4 fruit fly cellular contexts compared by ENCODE assay signal in genomic region chr3R:20558106-20558489, dm6.
TF ChIP-seq lines count a peak whose summit lies in the region.

No protein-coding gene starts in this region.

- TF ChIP-seq CTCF in whole organism, embryonic (GFP tag; optimal IDR thresholded peaks at IDR 0.05; lab: Kevin White, UChicago): no peak

TF ChIP-seq in whole organism, adult, 20 proteins besides CTCF, POLR2A, EP300 and RAD21:
- TF ChIP-seq cic (GFP tag; optimal IDR thresholded peaks at IDR 0.05; lab: Kevin White, UChicago) (no peak), CG7101 (tag; optimal IDR thresholded peaks at IDR 0.05; lab: Kevin White, UChicago) (peak; percentile 40), cnc (optimal IDR thresholded peaks at IDR 0.05; lab: Kevin White, UChicago) (no peak), tj (GFP tag; optimal IDR thresholded peaks at IDR 0.05; lab: Kevin White, UChicago) (no peak), Mnt (GFP tag; optimal IDR thresholded peaks at IDR 0.05; lab: Kevin White, UChicago) (no peak), Crg-1 (GFP tag; optimal IDR thresholded peaks at IDR 0.05; lab: Kevin White, UChicago) (no peak), ovo (GFP tag; optimal IDR thresholded peaks at IDR 0.05; lab: Kevin White, UChicago) (no peak), bab1 (GFP tag; optimal IDR thresholded peaks at IDR 0.05; lab: Kevin White, UChicago) (peak; percentile 8), CG33017 (tag; optimal IDR thresholded peaks at IDR 0.05; lab: Kevin White, UChicago) (no peak), pad (GFP tag; optimal IDR thresholded peaks at IDR 0.05; lab: Kevin White, UChicago) (no peak), CG7045 (GFP tag; optimal IDR thresholded peaks at IDR 0.05; lab: Kevin White, UChicago) (no peak), Clk (GFP tag; optimal IDR thresholded peaks at IDR 0.05; lab: Kevin White, UChicago) (no peak), kay (GFP tag; lab: Kevin White, UChicago; ENCODE audit: borderline replicate concordance) (no peak), toe (GFP tag; optimal IDR thresholded peaks at IDR 0.05; lab: Kevin White, UChicago) (no peak), CG1620 (GFP tag; optimal IDR thresholded peaks at IDR 0.05; lab: Kevin White, UChicago) (peak; percentile 58), Hr96 (GFP tag; optimal IDR thresholded peaks at IDR 0.05; lab: Kevin White, UChicago) (no peak), CG12768 (GFP tag; optimal IDR thresholded peaks at IDR 0.05; lab: Kevin White, UChicago) (peak; percentile 2), CG14711 (tag; optimal IDR thresholded peaks at IDR 0.05; lab: Kevin White, UChicago) (no peak), CG5204 (GFP tag; optimal IDR thresholded peaks at IDR 0.05; lab: Kevin White, UChicago) (no peak), CG11617 (GFP tag; optimal IDR thresholded peaks at IDR 0.05; lab: Kevin White, UChicago) (no peak)

TF ChIP-seq in whole organism, embryonic, 481 proteins besides CTCF, POLR2A, EP300 and RAD21 (continues in another document):
- TF ChIP-seq stwl (tag; optimal IDR thresholded peaks at IDR 0.05; lab: Kevin White, UChicago) (peak; percentile 20), CG2116 (GFP tag; optimal IDR thresholded peaks at IDR 0.05; lab: Kevin White, UChicago) (peak; percentile 3), CG11247 (GFP tag; IDR thresholded peaks at IDR 0.05; lab: Robert Waterston, UW) (peak; percentile 66), D19B (GFP tag; optimal IDR thresholded peaks at IDR 0.05; lab: Kevin White, UChicago) (no peak), Doc3 (GFP tag; IDR thresholded peaks at IDR 0.05; lab: Robert Waterston, UW; ENCODE audit: partially characterized antibody) (peak; percentile 53), lilli (GFP tag; optimal IDR thresholded peaks at IDR 0.05; lab: Kevin White, UChicago) (no peak), CG8290 (GFP tag; optimal IDR thresholded peaks at IDR 0.05; lab: Kevin White, UChicago) (no peak), CG8290 (tag; optimal IDR thresholded peaks at IDR 0.05; lab: Kevin White, UChicago) (peak in 1 of 2 experiments; percentile 79), jigr1 (GFP tag; IDR thresholded peaks at IDR 0.05; lab: Robert Waterston, UW) (no peak), CG16863 (GFP tag; optimal IDR thresholded peaks at IDR 0.05; lab: Kevin White, UChicago) (no peak), Asciz (GFP tag; optimal IDR thresholded peaks at IDR 0.05; lab: Kevin White, UChicago) (no peak), lov (optimal IDR thresholded peaks at IDR 0.05; lab: Kevin White, UChicago) (no peak), lov (GFP tag; IDR thresholded peaks at IDR 0.05; lab: Robert Waterston, UW) (0 out of 3 replicates have a peak, but pooled peaks have one; percentile 7), MESR4 (GFP tag; optimal IDR thresholded peaks at IDR 0.05; lab: Kevin White, UChicago) (peak; percentile 81), knrl (GFP tag; IDR thresholded peaks at IDR 0.05; lab: Robert Waterston, UW; ENCODE audit: partially characterized antibody) (peak; percentile 33; the same call in 1 of the 3 replicates), chif (GFP tag; optimal IDR thresholded peaks at IDR 0.05; lab: Kevin White, UChicago) (peak in 1 of 2 experiments; percentile 1), Mes4 (GFP tag; optimal IDR thresholded peaks at IDR 0.05; lab: Kevin White, UChicago) (no peak), Dp (GFP tag; optimal IDR thresholded peaks at IDR 0.05; lab: Kevin White, UChicago) (peak; percentile 78), BEAF-32 (GFP tag; optimal IDR thresholded peaks at IDR 0.05; lab: Kevin White, UChicago) (peak; percentile 70), gfzf (GFP tag; optimal IDR thresholded peaks at IDR 0.05; lab: Kevin White, UChicago) (peak; percentile 51), row (GFP tag; IDR thresholded peaks at IDR 0.05; lab: Robert Waterston, UW) (peak; percentile 5), Ravus (GFP tag; IDR thresholded peaks at IDR 0.05; lab: Robert Waterston, UW) (no peak), Lhr (GFP tag; optimal IDR thresholded peaks at IDR 0.05; lab: Kevin White, UChicago) (no peak), CG14441 (GFP tag; IDR thresholded peaks at IDR 0.05; lab: Robert Waterston, UW) (peak; percentile 24; the same call in 1 of the 2 replicates)

TF ChIP-seq in whole organism, prepupa, 60 proteins besides CTCF, POLR2A, EP300 and RAD21 (continues in another document):
- TF ChIP-seq CG4318 (GFP tag; optimal IDR thresholded peaks at IDR 0.05; lab: Kevin White, UChicago) (no peak), Hr39 (GFP tag; optimal IDR thresholded peaks at IDR 0.05; lab: Kevin White, UChicago) (no peak), Hr38 (GFP tag; optimal IDR thresholded peaks at IDR 0.05; lab: Kevin White, UChicago) (no peak), Gug (GFP tag; IDR thresholded peaks at IDR 0.05; lab: Robert Waterston, UW) (no peak), spab (GFP tag; optimal IDR thresholded peaks at IDR 0.05; lab: Kevin White, UChicago) (no peak), Ets96B (tag; optimal IDR thresholded peaks at IDR 0.05; lab: Kevin White, UChicago) (no peak), CG16779 (tag; optimal IDR thresholded peaks at IDR 0.05; lab: Kevin White, UChicago) (no peak), Lpt (GFP tag; optimal IDR thresholded peaks at IDR 0.05; lab: Kevin White, UChicago) (no peak), Eip78C (GFP tag; lab: Kevin White, UChicago) (no peak), Smox (GFP tag; optimal IDR thresholded peaks at IDR 0.05; lab: Kevin White, UChicago) (no peak), CG11762 (GFP tag; optimal IDR thresholded peaks at IDR 0.05; lab: Kevin White, UChicago; ENCODE audit: insufficient read depth) (no peak), Met (GFP tag; optimal IDR thresholded peaks at IDR 0.05; lab: Kevin White, UChicago) (peak; percentile 6), Sox15 (GFP tag; optimal IDR thresholded peaks at IDR 0.05; lab: Kevin White, UChicago) (no peak), esn (GFP tag; optimal IDR thresholded peaks at IDR 0.05; lab: Kevin White, UChicago) (peak; percentile 10), svp (GFP tag; lab: Kevin White, UChicago) (peak; percentile 71), Ets21C (GFP tag; optimal IDR thresholded peaks at IDR 0.05; lab: Kevin White, UChicago) (no peak), CG6792 (GFP tag; optimal IDR thresholded peaks at IDR 0.05; lab: Kevin White, UChicago) (no peak), CG31627 (GFP tag; optimal IDR thresholded peaks at IDR 0.05; lab: Kevin White, UChicago) (no peak), eg (GFP tag; IDR thresholded peaks at IDR 0.05; lab: Robert Waterston, UW) (no peak), CG10669 (GFP tag; optimal IDR thresholded peaks at IDR 0.05; lab: Kevin White, UChicago) (no peak), vri (GFP tag; optimal IDR thresholded peaks at IDR 0.05; lab: Kevin White, UChicago) (no peak), fd85E (GFP tag; optimal IDR thresholded peaks at IDR 0.05; lab: Kevin White, UChicago) (no peak), acj6 (GFP tag; optimal IDR thresholded peaks at IDR 0.05; lab: Kevin White, UChicago) (no peak), CG10631 (GFP tag; optimal IDR thresholded peaks at IDR 0.05; lab: Kevin White, UChicago) (peak; percentile 9), CG3032 (tag; optimal IDR thresholded peaks at IDR 0.05; lab: Kevin White, UChicago) (no peak), ss (GFP tag; optimal IDR thresholded peaks at IDR 0.05; lab: Kevin White, UChicago) (no peak), CG34406 (GFP tag; optimal IDR thresholded peaks at IDR 0.05; lab: Kevin White, UChicago) (no peak), CG15336 (GFP tag; IDR thresholded peaks at IDR 0.05; lab: Robert Waterston, UW) (no peak), Hr4 (GFP tag; optimal IDR thresholded peaks at IDR 0.05; lab: Kevin White, UChicago) (no peak)

TF ChIP-seq in whole organism, wandering third instar larva, 38 proteins besides CTCF, POLR2A, EP300 and RAD21:
- no peak for TF ChIP-seq Vsx2 (GFP tag; optimal IDR thresholded peaks at IDR 0.05; lab: Kevin White, UChicago; ENCODE audit: partially characterized antibody)
- TF ChIP-seq Rel (GFP tag; optimal IDR thresholded peaks at IDR 0.05; lab: Kevin White, UChicago): no peak
- TF ChIP-seq Rel (tag; optimal IDR thresholded peaks at IDR 0.05; lab: Kevin White, UChicago): peak; percentile 67
- TF ChIP-seq Hr83 (GFP tag; optimal IDR thresholded peaks at IDR 0.05; lab: Kevin White, UChicago; ENCODE audit: poor library complexity, severe bottlenecking): peak; percentile 29
TF ChIP-seq in whole organism, wandering third instar larva: peak in this region for 2.
